Fruit fly (Drosophila melanogaster): Measurements from ENCODE around the gene Spn.

Spn gene

dm6 chr3L:2475564-2476260, 78.4 kb downstream of the Spn start, which contains the start of gene CG16762 (continued):
- TF ChIP-seq Atf3 (GFP tag; optimal IDR thresholded peaks at IDR 0.05), result peak; percentile 10
- TF ChIP-seq Atf6 (GFP tag; IDR thresholded peaks at IDR 0.05), result no peak
- TF ChIP-seq her (GFP tag; optimal IDR thresholded peaks at IDR 0.05), result peak; percentile 10
- TF ChIP-seq Nf-YB (GFP tag; optimal IDR thresholded peaks at IDR 0.05), result peak; percentile 41
- TF ChIP-seq CG8359 (GFP tag; optimal IDR thresholded peaks at IDR 0.05; ENCODE audit: borderline replicate concordance), result peak; percentile 64
- TF ChIP-seq Asciz (GFP tag; optimal IDR thresholded peaks at IDR 0.05), result peak; percentile 83
- no peak for TF ChIP-seq ara (GFP tag; IDR thresholded peaks at IDR 0.05)
- TF ChIP-seq C15 (GFP tag; IDR thresholded peaks at IDR 0.05), result no peak
- no peak for TF ChIP-seq Hr3 (GFP tag; optimal IDR thresholded peaks at IDR 0.05)
- TF ChIP-seq B-H1 (GFP tag; IDR thresholded peaks at IDR 0.05), result no peak
- TF ChIP-seq CG18619 (GFP tag; optimal IDR thresholded peaks at IDR 0.05), result peak; percentile 47
- peak; percentile 23 for TF ChIP-seq shn (GFP tag; optimal IDR thresholded peaks at IDR 0.05)
- no peak for TF ChIP-seq ato (GFP tag; IDR thresholded peaks at IDR 0.05; ENCODE audit: partially characterized antibody)
- no peak for TF ChIP-seq Adf1 (GFP tag; IDR thresholded peaks at IDR 0.05)
- peak; percentile 65 for TF ChIP-seq CG9727 (GFP tag; optimal IDR thresholded peaks at IDR 0.05)
- 0 out of 2 replicates have a peak, but pooled peaks have one; percentile 24 for TF ChIP-seq E2f2 (GFP tag; IDR thresholded peaks at IDR 0.05)
- no peak for TF ChIP-seq CG10366 (GFP tag; IDR thresholded peaks at IDR 0.05)
- TF ChIP-seq Gsc (GFP tag; IDR thresholded peaks at IDR 0.05), result no peak
- peak; percentile 53 for TF ChIP-seq CG17385 (GFP tag; optimal IDR thresholded peaks at IDR 0.05)
- peak; percentile 63 for TF ChIP-seq CG12299 (tag; optimal IDR thresholded peaks at IDR 0.05)
- TF ChIP-seq CG17802 (tag; optimal IDR thresholded peaks at IDR 0.05), result no peak
- TF ChIP-seq wor (GFP tag; IDR thresholded peaks at IDR 0.05), result no peak
- TF ChIP-seq CG6175 (GFP tag; IDR thresholded peaks at IDR 0.05), result no peak
- TF ChIP-seq H15 (GFP tag; IDR thresholded peaks at IDR 0.05), result no peak
- no peak for TF ChIP-seq CG6654 (GFP tag; optimal IDR thresholded peaks at IDR 0.05)
- no peak for TF ChIP-seq pnt (GFP tag; optimal IDR thresholded peaks at IDR 0.05)
- no peak for TF ChIP-seq Dip3 (GFP tag; optimal IDR thresholded peaks at IDR 0.05)
- no peak for TF ChIP-seq sim (GFP tag; IDR thresholded peaks at IDR 0.05)
- TF ChIP-seq CG4328 (GFP tag; optimal IDR thresholded peaks at IDR 0.05), result peak; percentile 23
- TF ChIP-seq tna (GFP tag; IDR thresholded peaks at IDR 0.05; ENCODE audit: partially characterized antibody), result no peak
- TF ChIP-seq Usf (GFP tag; optimal IDR thresholded peaks at IDR 0.05), result no peak
- peak; percentile 49 for TF ChIP-seq CG13424 (tag; optimal IDR thresholded peaks at IDR 0.05)
- TF ChIP-seq CG2202 (tag; optimal IDR thresholded peaks at IDR 0.05), result peak; percentile 74
- TF ChIP-seq emc (GFP tag; optimal IDR thresholded peaks at IDR 0.05), result no peak
- TF ChIP-seq inv (GFP tag; IDR thresholded peaks at IDR 0.05; ENCODE audit: partially characterized antibody), result no peak
- TF ChIP-seq Scr (GFP tag; IDR thresholded peaks at IDR 0.05; ENCODE audit: partially characterized antibody), result no peak
- TF ChIP-seq vvl (GFP tag; IDR thresholded peaks at IDR 0.05), result 0 out of 2 replicates have a peak, but pooled peaks have one; percentile 45
- TF ChIP-seq en (GFP tag; optimal IDR thresholded peaks at IDR 0.05), result no peak
- no peak for TF ChIP-seq cas (GFP tag; IDR thresholded peaks at IDR 0.05)
- TF ChIP-seq CG1603 (tag; optimal IDR thresholded peaks at IDR 0.05), result peak; percentile 60
- peak; percentile 59 for TF ChIP-seq unpg (GFP tag; optimal IDR thresholded peaks at IDR 0.05)
- no peak for TF ChIP-seq CG11456 (GFP tag; IDR thresholded peaks at IDR 0.05)
- no peak for TF ChIP-seq CG10543 (GFP tag; optimal IDR thresholded peaks at IDR 0.05)
- peak; percentile 34 for TF ChIP-seq CG6854 (GFP tag; optimal IDR thresholded peaks at IDR 0.05)
- TF ChIP-seq CG7839 (tag; optimal IDR thresholded peaks at IDR 0.05), result peak; percentile 43
- no peak for TF ChIP-seq abd-A (tag; optimal IDR thresholded peaks at IDR 0.05)
- peak; percentile 13 for TF ChIP-seq CG30431 (GFP tag; optimal IDR thresholded peaks at IDR 0.05)
- TF ChIP-seq CG5953 (GFP tag; IDR thresholded peaks at IDR 0.05), result 0 out of 2 replicates have a peak, but pooled peaks have one; percentile 15
- TF ChIP-seq Dip2 (GFP tag; IDR thresholded peaks at IDR 0.05), result no peak
- TF ChIP-seq cg (GFP tag; optimal IDR thresholded peaks at IDR 0.05), result no peak
